Worm (Caenorhabditis elegans) whole organism, early embryonic: ENCODE measurements around the gene F12A10.6.

Experiments used
- ama-1 ChIP-seq: fragments of 150-350 bp; optimal IDR thresholded peaks from 2 replicates; lab custom pipeline; 2014
- ceh-13 ChIP-seq: fragments of 200-800 bp; sonication (Bioruptor generic); optimal IDR thresholded peaks from 2 replicates; lab custom pipeline; 2018; ENCODE audit warnings: mild to moderate bottlenecking, missing genetic modification characterization, missing compliant biosample characterization
- flt-1 ChIP-seq: fragments of 200-800 bp; sonication (Bioruptor generic); IDR thresholded peaks from 2 replicates; pipeline ENCODE4 v1.3.6; 2022; ENCODE audit warnings: missing genetic modification characterization, missing compliant biosample characterization
- sea-1 ChIP-seq: fragments of 200-800 bp; sonication (Bioruptor generic); conservative IDR thresholded peaks from 2 replicates; pipeline ENCODE4 v1.3.6; 2022; ENCODE audit warnings: missing genetic modification characterization, missing compliant biosample characterization
- tra-4 ChIP-seq: sonication (generic microtip); optimal IDR thresholded peaks from 2 replicates; lab custom pipeline; 2017; ENCODE audit warnings: missing genetic modification characterization, missing compliant biosample characterization

- TF ChIP-seq ama-1 (lab: Kevin White, UChicago), result no peak
- no peak for TF ChIP-seq ceh-13
- TF ChIP-seq flt-1, result no peak
- no peak for TF ChIP-seq sea-1 (GFP tag; lab: Robert Waterston, UW)
- TF ChIP-seq tra-4 (tag; lab: Kevin White, UChicago), result no peak
Measured at ce11 chrII:5473946-5474423, 20.3 kb downstream of the F12A10.6 start, which contains the start of gene mrps-16.
